Fruit fly (Drosophila melanogaster) whole organism: ENCODE data around the gene nrv2.

Experiments used
- CG8478 ChIP-seq: fragments of >200 bp; optimal IDR thresholded peaks from 2 replicates; lab custom pipeline; 2018; ENCODE audit warnings: inconsistent platforms
- Dll ChIP-seq: fragments of >200 bp; optimal IDR thresholded peaks from 2 replicates; lab custom pipeline; 2017
- EcR ChIP-seq, 2 experiments: fragments of >200 bp; optimal IDR thresholded peaks; 2 replicates each; lab custom pipeline; 2017; ENCODE audit warnings: missing biosample characterization in 2 of 2, missing genetic modification characterization in 2 of 2, missing genetic modification reagents in 2 of 2
- pan ChIP-seq: fragments of >200 bp; optimal IDR thresholded peaks from 2 replicates; lab custom pipeline; 2017
- psq ChIP-seq: fragments of >200 bp; optimal IDR thresholded peaks from 2 replicates; lab custom pipeline; 2017
- usp ChIP-seq: fragments of >200 bp; optimal IDR thresholded peaks from 2 replicates; lab custom pipeline; 2017; ENCODE audit warnings: missing biosample characterization, missing genetic modification characterization, mixed read lengths

Gene nrv2

dm6 chr2L:6818357-6818756 lies 19.7 kb upstream of the nrv2 start:
- TF ChIP-seq EcR (GFP tag; optimal IDR thresholded peaks at IDR 0.05; lab: Kevin White, UChicago), result no peak
- TF ChIP-seq Dll (lab: Kevin White, UChicago), result no peak

- TF ChIP-seq EcR (GFP tag; optimal IDR thresholded peaks at IDR 0.05; lab: Kevin White, UChicago), result no peak
- TF ChIP-seq usp (GFP tag; lab: Kevin White, UChicago), result no peak
- TF ChIP-seq psq (lab: Kevin White, UChicago), result no peak
- TF ChIP-seq Dll (lab: Kevin White, UChicago), result no peak
- TF ChIP-seq CG8478 (lab: Kevin White, UChicago), result no peak
- no peak for TF ChIP-seq pan (lab: Kevin White, UChicago)
These were observed 18.8 kb upstream of the nrv2 start for dm6 chr2L:6817493-6817892.

dm6 chr2L:6805783-6806182 lies 7.1 kb upstream of the nrv2 start, which contains the start of gene CG17375:
CG17375 (minus strand) TSS chr2L:6805792.
- no peak for TF ChIP-seq pan (lab: Kevin White, UChicago)
- TF ChIP-seq Dll (lab: Kevin White, UChicago), result no peak

dm6 chr2L:6802740-6803139 lies 4.1 kb upstream of the nrv2 start, which contains the start of the genes CG17377 and Daao2:
CG17377 (minus strand) TSS chr2L:6802840.
Daao2 (plus strand) TSS chr2L:6803011.
- TF ChIP-seq Dll (lab: Kevin White, UChicago) (no peak), psq (lab: Kevin White, UChicago) (no peak), usp (GFP tag; lab: Kevin White, UChicago) (no peak), EcR (GFP tag; optimal IDR thresholded peaks at IDR 0.05; lab: Kevin White, UChicago) (no peak), CG8478 (lab: Kevin White, UChicago) (no peak), pan (lab: Kevin White, UChicago) (no peak)

- no peak for TF ChIP-seq Dll (lab: Kevin White, UChicago)
- no peak for TF ChIP-seq usp (GFP tag; lab: Kevin White, UChicago)
- TF ChIP-seq EcR (GFP tag; optimal IDR thresholded peaks at IDR 0.05; lab: Kevin White, UChicago), result no peak
- TF ChIP-seq CG8478 (lab: Kevin White, UChicago), result no peak
- TF ChIP-seq pan (lab: Kevin White, UChicago), result no peak
- no peak for TF ChIP-seq psq (lab: Kevin White, UChicago)
These were observed 2.1 kb upstream of the nrv2 start, which contains the start of gene CG17376 for dm6 chr2L:6800794-6801193. CG17376 (minus strand) TSS chr2L:6800894.

- TF ChIP-seq pan (lab: Kevin White, UChicago), result no peak
- TF ChIP-seq EcR (GFP tag; optimal IDR thresholded peaks at IDR 0.05; lab: Kevin White, UChicago), result no peak
- TF ChIP-seq CG8478 (lab: Kevin White, UChicago), result no peak
- TF ChIP-seq usp (GFP tag; lab: Kevin White, UChicago), result no peak
- TF ChIP-seq psq (lab: Kevin White, UChicago), result no peak
- no peak for TF ChIP-seq Dll (lab: Kevin White, UChicago)
These were observed 889 bp upstream of the nrv2 start for dm6 chr2L:6799551-6799950.

dm6 chr2L:6797408-6797807 lies 1.3 kb downstream of the nrv2 start:
- no peak for TF ChIP-seq CG8478 (lab: Kevin White, UChicago)
- TF ChIP-seq psq (lab: Kevin White, UChicago), result no peak
- TF ChIP-seq pan (lab: Kevin White, UChicago), result no peak
- TF ChIP-seq usp (GFP tag; lab: Kevin White, UChicago), result no peak
- no peak for TF ChIP-seq Dll (lab: Kevin White, UChicago)
- TF ChIP-seq EcR (GFP tag; optimal IDR thresholded peaks at IDR 0.05; lab: Kevin White, UChicago), result no peak

dm6 chr2L:6794956-6795522 lies 3.6 kb downstream of the nrv2 start:
- TF ChIP-seq psq (lab: Kevin White, UChicago) (no peak), usp (GFP tag; lab: Kevin White, UChicago) (no peak), Dll (lab: Kevin White, UChicago) (no peak), EcR (GFP tag; optimal IDR thresholded peaks at IDR 0.05; lab: Kevin White, UChicago) (no peak), CG8478 (lab: Kevin White, UChicago) (no peak), pan (lab: Kevin White, UChicago) (no peak)

dm6 chr2L:6794418-6794793 lies 4.3 kb downstream of the nrv2 start:
- TF ChIP-seq pan (lab: Kevin White, UChicago) (no peak), psq (lab: Kevin White, UChicago) (no peak), CG8478 (lab: Kevin White, UChicago) (no peak), EcR (GFP tag; optimal IDR thresholded peaks at IDR 0.05; lab: Kevin White, UChicago) (no peak), Dll (lab: Kevin White, UChicago) (no peak), usp (GFP tag; lab: Kevin White, UChicago) (no peak)

dm6 chr2L:6793763-6794417 lies 4.8 kb downstream of the nrv2 start:
- TF ChIP-seq EcR (GFP tag; optimal IDR thresholded peaks at IDR 0.05; lab: Kevin White, UChicago), result no peak
- TF ChIP-seq psq (lab: Kevin White, UChicago), result no peak
- TF ChIP-seq pan (lab: Kevin White, UChicago), result no peak
- no peak for TF ChIP-seq CG8478 (lab: Kevin White, UChicago)
- no peak for TF ChIP-seq Dll (lab: Kevin White, UChicago)

- TF ChIP-seq psq (lab: Kevin White, UChicago) (no peak), CG8478 (lab: Kevin White, UChicago) (no peak), Dll (lab: Kevin White, UChicago) (no peak), EcR (GFP tag; optimal IDR thresholded peaks at IDR 0.05; lab: Kevin White, UChicago) (no peak), usp (GFP tag; lab: Kevin White, UChicago) (no peak), pan (lab: Kevin White, UChicago) (no peak)
These were observed 6.7 kb downstream of the nrv2 start for dm6 chr2L:6791845-6792443.
